Fruit fly (Drosophila melanogaster): Measurements from ENCODE around the gene Prx6a.
A peak's percentile ranks its signal among the peaks of the same experiment; 100 is the strongest.

dm6 chr2L:2864601-2865000 is 13.4 kb downstream of the Prx6a start:
- TF ChIP-seq NC2α (GFP tag; optimal IDR thresholded peaks at IDR 0.05) (no peak), CG3065 (GFP tag; optimal IDR thresholded peaks at IDR 0.05) (no peak), gfzf (GFP tag; optimal IDR thresholded peaks at IDR 0.05) (no peak), luna (GFP tag; optimal IDR thresholded peaks at IDR 0.05) (no peak), br (optimal IDR thresholded peaks at IDR 0.05) (no peak), CG12104 (GFP tag; optimal IDR thresholded peaks at IDR 0.05) (no peak), CG14710 (tag; optimal IDR thresholded peaks at IDR 0.05) (peak; percentile 2), org-1 (GFP tag; optimal IDR thresholded peaks at IDR 0.05) (no peak), dmrt99B (tag; optimal IDR thresholded peaks at IDR 0.05) (no peak)
